Fruit fly (Drosophila melanogaster): ENCODE measurements around the gene trio.
A peak's percentile ranks its signal among the peaks of the same experiment; 100 is the strongest.

Gene trio

dm6 chr3L:1030908-1031545, 3.6 kb downstream of the trio start (continued):
- TF ChIP-seq CG7368 (GFP tag; optimal IDR thresholded peaks at IDR 0.05), result peak; percentile 25
- TF ChIP-seq eg (GFP tag; IDR thresholded peaks at IDR 0.05), result peak; percentile 62
- peak; percentile 71 for TF ChIP-seq cyc (GFP tag; optimal IDR thresholded peaks at IDR 0.05)
- TF ChIP-seq CG34406 (GFP tag; optimal IDR thresholded peaks at IDR 0.05), result peak; percentile 44
- no peak for TF ChIP-seq CG4318 (GFP tag; optimal IDR thresholded peaks at IDR 0.05)
- peak; percentile 11 for TF ChIP-seq dsx (GFP tag; optimal IDR thresholded peaks at IDR 0.05; ENCODE audit: poor library complexity, severe bottlenecking)
- TF ChIP-seq CG11762 (GFP tag; optimal IDR thresholded peaks at IDR 0.05; ENCODE audit: insufficient read depth), result peak; percentile 29
- TF ChIP-seq Sox102F (GFP tag; optimal IDR thresholded peaks at IDR 0.05), result peak; percentile 46
- TF ChIP-seq OdsH (GFP tag; optimal IDR thresholded peaks at IDR 0.05), result peak; percentile 48
- peak; percentile 24 for TF ChIP-seq CG11902 (GFP tag; optimal IDR thresholded peaks at IDR 0.05)
- peak; percentile 35 for TF ChIP-seq CG6854 (GFP tag; optimal IDR thresholded peaks at IDR 0.05)
- peak; percentile 5 for TF ChIP-seq Lpt (GFP tag; optimal IDR thresholded peaks at IDR 0.05)
- peak; percentile 43; the same call in 1 of the 3 replicates for TF ChIP-seq CG8119 (GFP tag; IDR thresholded peaks at IDR 0.05)

- TF ChIP-seq CG4318 (GFP tag; optimal IDR thresholded peaks at IDR 0.05) (peak; percentile 31), achi (GFP tag; optimal IDR thresholded peaks at IDR 0.05) (peak; percentile 50), CG6792 (GFP tag; optimal IDR thresholded peaks at IDR 0.05) (no peak), CG16779 (tag; optimal IDR thresholded peaks at IDR 0.05) (no peak), salr (GFP tag; optimal IDR thresholded peaks at IDR 0.05) (no peak), CG6276 (GFP tag; optimal IDR thresholded peaks at IDR 0.05) (peak; percentile 31), CG31627 (GFP tag; optimal IDR thresholded peaks at IDR 0.05) (no peak), CG9139 (GFP tag; optimal IDR thresholded peaks at IDR 0.05) (no peak), CG32006 (GFP tag; optimal IDR thresholded peaks at IDR 0.05) (peak; percentile 73), Gug (GFP tag; IDR thresholded peaks at IDR 0.05) (peak; percentile 60), CG10669 (GFP tag; optimal IDR thresholded peaks at IDR 0.05) (no peak), Eip78C (GFP tag) (peak; percentile 66), CG15336 (GFP tag; IDR thresholded peaks at IDR 0.05) (peak; percentile 81), topi (GFP tag; optimal IDR thresholded peaks at IDR 0.05) (no peak), Eip93F (GFP tag; optimal IDR thresholded peaks at IDR 0.05) (no peak), CG8632 (GFP tag; optimal IDR thresholded peaks at IDR 0.05) (no peak), vri (GFP tag; optimal IDR thresholded peaks at IDR 0.05) (no peak), acj6 (GFP tag; optimal IDR thresholded peaks at IDR 0.05) (peak; percentile 18), OdsH (GFP tag; optimal IDR thresholded peaks at IDR 0.05) (peak; percentile 34), fd59A (GFP tag; optimal IDR thresholded peaks at IDR 0.05) (no peak), Met (GFP tag; optimal IDR thresholded peaks at IDR 0.05) (no peak), svp (GFP tag) (no peak), Hr39 (GFP tag; optimal IDR thresholded peaks at IDR 0.05) (no peak), Lpt (GFP tag; optimal IDR thresholded peaks at IDR 0.05) (peak; percentile 14), CG3919 (GFP tag; optimal IDR thresholded peaks at IDR 0.05) (peak; percentile 37), CG8119 (GFP tag; IDR thresholded peaks at IDR 0.05) (peak; percentile 65), dac (GFP tag; optimal IDR thresholded peaks at IDR 0.05) (peak; percentile 16), CG11294 (GFP tag; IDR thresholded peaks at IDR 0.05) (peak; percentile 52; the same call in 1 of the 2 replicates), Hr4 (GFP tag; optimal IDR thresholded peaks at IDR 0.05) (peak; percentile 58), CG10631 (GFP tag; optimal IDR thresholded peaks at IDR 0.05) (peak; percentile 11), CG6163 (GFP tag; IDR thresholded peaks at IDR 0.05) (peak; percentile 68; the same call in 2 of the 3 replicates), pdm3 (GFP tag; optimal IDR thresholded peaks at IDR 0.05) (no peak), eg (GFP tag; IDR thresholded peaks at IDR 0.05) (peak; percentile 74), CG11902 (GFP tag; optimal IDR thresholded peaks at IDR 0.05) (no peak)
Observed at dm6 chr3L:1029610-1030284, 4.9 kb downstream of the trio start.

Data from whole organism, prepupa.